Fruit fly (Drosophila melanogaster): ENCODE measurements around the gene osp.

osp gene

dm6 chr2L:14701495-14701894, 12.4 kb upstream of the osp start:
- no peak for TF ChIP-seq CG5204 (GFP tag; optimal IDR thresholded peaks at IDR 0.05)
- TF ChIP-seq Crg-1 (GFP tag; optimal IDR thresholded peaks at IDR 0.05), result no peak
- TF ChIP-seq Clk (GFP tag; optimal IDR thresholded peaks at IDR 0.05), result no peak
- no peak for TF ChIP-seq CG11617 (GFP tag; optimal IDR thresholded peaks at IDR 0.05)
- TF ChIP-seq toe (GFP tag; optimal IDR thresholded peaks at IDR 0.05), result no peak
- no peak for TF ChIP-seq CG7045 (GFP tag; optimal IDR thresholded peaks at IDR 0.05)

- TF ChIP-seq tj (GFP tag; optimal IDR thresholded peaks at IDR 0.05) (peak; percentile 9), CG33017 (tag; optimal IDR thresholded peaks at IDR 0.05) (no peak), kay (GFP tag; ENCODE audit: borderline replicate concordance) (no peak), CG14711 (tag; optimal IDR thresholded peaks at IDR 0.05) (no peak), Crg-1 (GFP tag; optimal IDR thresholded peaks at IDR 0.05) (no peak)
Measured at dm6 chr2L:14699501-14700077, 10.4 kb upstream of the osp start.

dm6 chr2L:14698980-14699379, 9.8 kb upstream of the osp start:
- TF ChIP-seq CG33017 (tag; optimal IDR thresholded peaks at IDR 0.05) (no peak), Mnt (GFP tag; optimal IDR thresholded peaks at IDR 0.05) (no peak), CG7045 (GFP tag; optimal IDR thresholded peaks at IDR 0.05) (no peak), Hr96 (GFP tag; optimal IDR thresholded peaks at IDR 0.05) (no peak), cnc (optimal IDR thresholded peaks at IDR 0.05) (no peak), tj (GFP tag; optimal IDR thresholded peaks at IDR 0.05) (no peak)

dm6 chr2L:14697938-14698337, 8.8 kb upstream of the osp start:
- peak; percentile 56 for TF ChIP-seq kay (GFP tag; ENCODE audit: borderline replicate concordance)
- no peak for TF ChIP-seq CG7101 (tag; optimal IDR thresholded peaks at IDR 0.05)
- TF ChIP-seq CG1620 (GFP tag; optimal IDR thresholded peaks at IDR 0.05), result no peak
- TF ChIP-seq Clk (GFP tag; optimal IDR thresholded peaks at IDR 0.05), result no peak
- no peak for TF ChIP-seq CG5204 (GFP tag; optimal IDR thresholded peaks at IDR 0.05)
- TF ChIP-seq Hr96 (GFP tag; optimal IDR thresholded peaks at IDR 0.05), result no peak
- no peak for TF ChIP-seq cnc (optimal IDR thresholded peaks at IDR 0.05)

- no peak for TF ChIP-seq Crg-1 (GFP tag; optimal IDR thresholded peaks at IDR 0.05)
- TF ChIP-seq CG12768 (GFP tag; optimal IDR thresholded peaks at IDR 0.05), result no peak
- TF ChIP-seq CG1620 (GFP tag; optimal IDR thresholded peaks at IDR 0.05), result no peak
- TF ChIP-seq Hr96 (GFP tag; optimal IDR thresholded peaks at IDR 0.05), result no peak
- no peak for TF ChIP-seq CG33017 (tag; optimal IDR thresholded peaks at IDR 0.05)
- no peak for TF ChIP-seq tj (GFP tag; optimal IDR thresholded peaks at IDR 0.05)
- no peak for TF ChIP-seq CG5204 (GFP tag; optimal IDR thresholded peaks at IDR 0.05)
- TF ChIP-seq pad (GFP tag; optimal IDR thresholded peaks at IDR 0.05), result no peak
- TF ChIP-seq ovo (GFP tag; optimal IDR thresholded peaks at IDR 0.05), result no peak
- no peak for TF ChIP-seq bab1 (GFP tag; optimal IDR thresholded peaks at IDR 0.05)
Measured at dm6 chr2L:14693620-14694019, 4.5 kb upstream of the osp start.

dm6 chr2L:14690791-14691190, 1.7 kb upstream of the osp start:
- no peak for TF ChIP-seq CG1620 (GFP tag; optimal IDR thresholded peaks at IDR 0.05)
- TF ChIP-seq cic (GFP tag; optimal IDR thresholded peaks at IDR 0.05), result no peak
- TF ChIP-seq pad (GFP tag; optimal IDR thresholded peaks at IDR 0.05), result no peak
- TF ChIP-seq toe (GFP tag; optimal IDR thresholded peaks at IDR 0.05), result no peak
- no peak for TF ChIP-seq CG7045 (GFP tag; optimal IDR thresholded peaks at IDR 0.05)
- no peak for TF ChIP-seq Mnt (GFP tag; optimal IDR thresholded peaks at IDR 0.05)
- no peak for TF ChIP-seq kay (GFP tag; ENCODE audit: borderline replicate concordance)

- TF ChIP-seq cic (GFP tag; optimal IDR thresholded peaks at IDR 0.05) (no peak), CG14711 (tag; optimal IDR thresholded peaks at IDR 0.05) (no peak), CG1620 (GFP tag; optimal IDR thresholded peaks at IDR 0.05) (no peak), kay (GFP tag; ENCODE audit: borderline replicate concordance) (peak; percentile 50), Mnt (GFP tag; optimal IDR thresholded peaks at IDR 0.05) (no peak)
Measured at dm6 chr2L:14690285-14690684, 1.1 kb upstream of the osp start.

- TF ChIP-seq bab1 (GFP tag; optimal IDR thresholded peaks at IDR 0.05), result no peak
- no peak for TF ChIP-seq cic (GFP tag; optimal IDR thresholded peaks at IDR 0.05)
- no peak for TF ChIP-seq kay (GFP tag; ENCODE audit: borderline replicate concordance)
- no peak for TF ChIP-seq toe (GFP tag; optimal IDR thresholded peaks at IDR 0.05)
- TF ChIP-seq CG7045 (GFP tag; optimal IDR thresholded peaks at IDR 0.05), result no peak
- no peak for TF ChIP-seq CG33017 (tag; optimal IDR thresholded peaks at IDR 0.05)
Measured at dm6 chr2L:14688274-14688840, 783 bp downstream of the osp start.
